Fruit fly (Drosophila melanogaster) whole organism, prepupa: ENCODE measurements around the gene Mvd.

Source experiments
- Blimp-1 ChIP-seq: fragments of 200-800 bp; sonication (Bioruptor generic); optimal IDR thresholded peaks from 3 replicates; lab custom pipeline; 2017; ENCODE audit warnings: missing biosample characterization, missing genetic modification characterization, mild to moderate bottlenecking, moderate library complexity, missing genetic modification reagents
- CG10669 ChIP-seq: fragments of 200-800 bp; sonication (Bioruptor generic); optimal IDR thresholded peaks from 3 replicates; lab custom pipeline; 2018; ENCODE audit warnings: missing biosample characterization, mild to moderate bottlenecking, missing genetic modification characterization, moderate library complexity
- CG11902 ChIP-seq: fragments of 200-800 bp; sonication (Bioruptor generic); optimal IDR thresholded peaks from 3 replicates; lab custom pipeline; 2016; ENCODE audit warnings: missing biosample characterization, missing genetic modification characterization
- CG15336 ChIP-seq: fragments of 200-800 bp; sonication (Bioruptor generic); IDR thresholded peaks from 2 replicates; pipeline ENCODE4 v1.3.6; 2022; ENCODE audit warnings: missing biosample characterization, missing genetic modification characterization
- CG1621 ChIP-seq: fragments of 200-800 bp; sonication (Bioruptor generic); optimal IDR thresholded peaks from 3 replicates; lab custom pipeline; 2018; ENCODE audit warnings: missing biosample characterization, mild to moderate bottlenecking, missing genetic modification characterization
- CG16779 ChIP-seq: fragments of 200-800 bp; sonication (Bioruptor generic); optimal IDR thresholded peaks from 3 replicates; lab custom pipeline; 2017; ENCODE audit warnings: missing biosample characterization, mild to moderate bottlenecking, missing genetic modification characterization
- CG3032 ChIP-seq: fragments of 200-800 bp; optimal IDR thresholded peaks from 2 replicates; lab custom pipeline; 2019; ENCODE audit warnings: missing biosample characterization, mild to moderate bottlenecking, missing genetic modification characterization, moderate library complexity
- CG6163 ChIP-seq: fragments of 200-800 bp; sonication (Bioruptor generic); IDR thresholded peaks from 3 replicates; pipeline ENCODE4 v1.3.6; 2022; ENCODE audit warnings: missing biosample characterization, missing genetic modification characterization
- CG6792 ChIP-seq: fragments of 200-800 bp; sonication (Bioruptor generic); optimal IDR thresholded peaks from 3 replicates; lab custom pipeline; 2016; ENCODE audit warnings: missing biosample characterization, missing genetic modification characterization
- CG6808 ChIP-seq: fragments of 200-800 bp; sonication (Bioruptor generic); optimal IDR thresholded peaks from 3 replicates; lab custom pipeline; 2017; ENCODE audit warnings: missing biosample characterization, missing genetic modification characterization, mild to moderate bottlenecking, moderate library complexity, missing genetic modification reagents
- CG6854 ChIP-seq: fragments of 200-800 bp; sonication (Bioruptor generic); optimal IDR thresholded peaks from 2 replicates; lab custom pipeline; 2017; ENCODE audit warnings: missing biosample characterization, mild to moderate bottlenecking, missing genetic modification characterization
- CG7368 ChIP-seq: fragments of 200-800 bp; sonication (Bioruptor generic); optimal IDR thresholded peaks from 3 replicates; lab custom pipeline; 2016; ENCODE audit warnings: missing biosample characterization, missing genetic modification characterization
- CG8119 ChIP-seq: fragments of 200-800 bp; sonication (Bioruptor generic); IDR thresholded peaks from 3 replicates; pipeline ENCODE4 v1.3.6; 2022; ENCODE audit warnings: missing biosample characterization, missing genetic modification characterization
- CG8319 ChIP-seq: fragments of 200-800 bp; sonication (Bioruptor generic); optimal IDR thresholded peaks from 3 replicates; lab custom pipeline; 2016; ENCODE audit warnings: missing biosample characterization, missing genetic modification characterization
- CG9139 ChIP-seq: fragments of 200-800 bp; sonication (Bioruptor generic); optimal IDR thresholded peaks from 3 replicates; lab custom pipeline; 2017; ENCODE audit warnings: missing biosample characterization, mild to moderate bottlenecking, missing genetic modification characterization
- Eip75B ChIP-seq: fragments of 200-800 bp; sonication (Bioruptor generic); optimal IDR thresholded peaks from 3 replicates; lab custom pipeline; 2016; ENCODE audit warnings: missing biosample characterization, missing genetic modification characterization
- Ets21C ChIP-seq: fragments of 200-800 bp; sonication (Bioruptor generic); optimal IDR thresholded peaks from 3 replicates; lab custom pipeline; 2016; ENCODE audit warnings: missing biosample characterization, missing genetic modification characterization
- Ets96B ChIP-seq: fragments of 200-800 bp; optimal IDR thresholded peaks from 2 replicates; lab custom pipeline; 2019; ENCODE audit warnings: missing biosample characterization, mild to moderate bottlenecking, missing genetic modification characterization, moderate library complexity
- Hr39 ChIP-seq: fragments of 200-800 bp; sonication (Bioruptor generic); optimal IDR thresholded peaks from 2 replicates; lab custom pipeline; 2016; ENCODE audit warnings: missing biosample characterization, missing genetic modification characterization
- Hr4 ChIP-seq: fragments of 200-800 bp; sonication (Bioruptor generic); optimal IDR thresholded peaks from 3 replicates; lab custom pipeline; 2016; ENCODE audit warnings: missing biosample characterization, missing genetic modification characterization
- Lpt ChIP-seq: fragments of 200-800 bp; sonication (Bioruptor generic); optimal IDR thresholded peaks from 3 replicates; lab custom pipeline; 2016; ENCODE audit warnings: missing biosample characterization, missing genetic modification characterization
- Met ChIP-seq: fragments of 200-800 bp; sonication (Bioruptor generic); optimal IDR thresholded peaks from 3 replicates; lab custom pipeline; 2016; ENCODE audit warnings: missing biosample characterization, missing genetic modification characterization
- OdsH ChIP-seq: fragments of 200-800 bp; sonication (Bioruptor generic); optimal IDR thresholded peaks from 3 replicates; lab custom pipeline; 2016; ENCODE audit warnings: missing biosample characterization, missing genetic modification characterization
- Sox102F ChIP-seq: fragments of 200-800 bp; sonication (Bioruptor generic); optimal IDR thresholded peaks from 2 replicates; lab custom pipeline; 2016; ENCODE audit warnings: missing biosample characterization, mild to moderate bottlenecking, missing genetic modification characterization
- Sox14 ChIP-seq: fragments of 200-800 bp; sonication (Bioruptor generic); optimal IDR thresholded peaks from 3 replicates; lab custom pipeline; 2016; ENCODE audit warnings: missing biosample characterization, missing genetic modification characterization
- Sox15 ChIP-seq: fragments of 200-800 bp; sonication (Bioruptor generic); optimal IDR thresholded peaks from 3 replicates; lab custom pipeline; 2016; ENCODE audit warnings: missing biosample characterization, missing genetic modification characterization
- achi ChIP-seq: fragments of 200-800 bp; sonication (Bioruptor generic); optimal IDR thresholded peaks from 3 replicates; lab custom pipeline; 2016; ENCODE audit warnings: missing biosample characterization, missing genetic modification characterization
- acj6 ChIP-seq: fragments of 200-800 bp; sonication (Bioruptor generic); optimal IDR thresholded peaks from 3 replicates; lab custom pipeline; 2016; ENCODE audit warnings: missing biosample characterization, missing genetic modification characterization
- cyc ChIP-seq: fragments of 200-800 bp; sonication (Bioruptor generic); optimal IDR thresholded peaks from 3 replicates; lab custom pipeline; 2016; ENCODE audit warnings: missing biosample characterization, missing genetic modification characterization
- dac ChIP-seq: fragments of 200-800 bp; sonication (Bioruptor generic); optimal IDR thresholded peaks from 2 replicates; lab custom pipeline; 2017; ENCODE audit warnings: missing biosample characterization, mild to moderate bottlenecking, missing genetic modification characterization
- dsx ChIP-seq: fragments of 200-800 bp; optimal IDR thresholded peaks from 3 replicates; lab custom pipeline; 2019; ENCODE audit warnings: missing biosample characterization, mild to moderate bottlenecking, missing genetic modification characterization, moderate library complexity; ENCODE audit not compliant: poor library complexity, severe bottlenecking
- eg ChIP-seq: fragments of 200-800 bp; sonication (Bioruptor generic); IDR thresholded peaks from 3 replicates; pipeline ENCODE4 v1.3.6; 2022; ENCODE audit warnings: missing biosample characterization, missing genetic modification characterization
- esn ChIP-seq: fragments of 200-800 bp; sonication (Bioruptor generic); optimal IDR thresholded peaks from 2 replicates; lab custom pipeline; 2016; ENCODE audit warnings: missing biosample characterization, mild to moderate bottlenecking, missing genetic modification characterization, moderate library complexity
- fd85E ChIP-seq: fragments of 200-800 bp; sonication (Bioruptor generic); optimal IDR thresholded peaks from 3 replicates; lab custom pipeline; 2016; ENCODE audit warnings: missing biosample characterization, missing genetic modification characterization
- fkh ChIP-seq: fragments of 200-800 bp; sonication (Bioruptor generic); optimal IDR thresholded peaks from 3 replicates; lab custom pipeline; 2017; ENCODE audit warnings: missing biosample characterization, mild to moderate bottlenecking, missing genetic modification characterization, moderate library complexity
- lz ChIP-seq: fragments of 200-800 bp; sonication (Bioruptor generic); optimal IDR thresholded peaks from 3 replicates; lab custom pipeline; 2016; ENCODE audit warnings: missing biosample characterization, missing genetic modification characterization
- pdm3 ChIP-seq: fragments of 200-800 bp; sonication (Bioruptor generic); optimal IDR thresholded peaks from 3 replicates; lab custom pipeline; 2016; ENCODE audit warnings: missing biosample characterization, missing genetic modification characterization
- svp ChIP-seq: fragments of 200-800 bp; sonication (Bioruptor generic); peaks from one replicate; lab custom pipeline; 2016; ENCODE audit warnings: missing biosample characterization, missing genetic modification characterization
- topi ChIP-seq: fragments of 200-800 bp; sonication (Bioruptor generic); optimal IDR thresholded peaks from 3 replicates; lab custom pipeline; 2016; ENCODE audit warnings: missing biosample characterization, missing genetic modification characterization
- vri ChIP-seq: fragments of 200-800 bp; sonication (Bioruptor generic); optimal IDR thresholded peaks from 3 replicates; lab custom pipeline; 2016; ENCODE audit warnings: missing biosample characterization, mild to moderate bottlenecking, missing genetic modification characterization

Gene Mvd

dm6 chrX:15785429-15786239 lies 36.7 kb downstream of the Mvd start, which contains the start of the genes Paf-AHalpha and mRpS30:
Paf-AHalpha (minus strand) TSS chrX:15785583.
mRpS30 (plus strand) TSS chrX:15786047.
- TF ChIP-seq dac (GFP tag; lab: Kevin White, UChicago): no peak
- no peak for TF ChIP-seq Hr4
- TF ChIP-seq Sox102F (GFP tag; lab: Kevin White, UChicago): no peak
- no peak for TF ChIP-seq dsx (GFP tag; lab: Kevin White, UChicago)
- TF ChIP-seq CG8319 (GFP tag; lab: Kevin White, UChicago): no peak
- TF ChIP-seq Hr39 (GFP tag; lab: Kevin White, UChicago): no peak
- TF ChIP-seq Ets21C (GFP tag; lab: Kevin White, UChicago): no peak
- no peak for TF ChIP-seq Lpt (GFP tag; lab: Kevin White, UChicago)
- TF ChIP-seq eg (GFP tag; lab: Robert Waterston, UW): no peak
- TF ChIP-seq achi: peak; percentile 25
- no peak for TF ChIP-seq Ets96B
- no peak for TF ChIP-seq OdsH (GFP tag; lab: Kevin White, UChicago)
- no peak for TF ChIP-seq Met (GFP tag; lab: Kevin White, UChicago)
- TF ChIP-seq Blimp-1 (GFP tag; lab: Kevin White, UChicago): peak; percentile 80
- TF ChIP-seq Sox15 (GFP tag; lab: Kevin White, UChicago): no peak
- TF ChIP-seq CG6854 (GFP tag; lab: Kevin White, UChicago): no peak
- no peak for TF ChIP-seq CG9139 (GFP tag; lab: Kevin White, UChicago)
- no peak for TF ChIP-seq CG16779 (tag; lab: Kevin White, UChicago)
- peak; percentile 94 for TF ChIP-seq vri
- no peak for TF ChIP-seq CG15336
- TF ChIP-seq esn (GFP tag; lab: Kevin White, UChicago): peak; percentile 9
- no peak for TF ChIP-seq CG11902 (GFP tag; lab: Kevin White, UChicago)
- TF ChIP-seq, all 60 proteins: peak for 4

dm6 chrX:15786242-15786641 lies 37.3 kb downstream of the Mvd start:
- no peak for TF ChIP-seq Ets21C (GFP tag; lab: Kevin White, UChicago)
- peak; percentile 11 for TF ChIP-seq CG1621 (tag; lab: Kevin White, UChicago)

- no peak for TF ChIP-seq CG16779 (tag; lab: Kevin White, UChicago)
- no peak for TF ChIP-seq Sox15 (GFP tag; lab: Kevin White, UChicago)
- peak; percentile 40 for TF ChIP-seq vri
- TF ChIP-seq lz (GFP tag; lab: Kevin White, UChicago): peak; percentile 40
- peak; percentile 60 for TF ChIP-seq pdm3
- peak; percentile 29; the same call in 1 of the 3 replicates for TF ChIP-seq CG8119 (GFP tag; lab: Robert Waterston, UW)
- peak; percentile 64 for TF ChIP-seq fkh
- peak; percentile 56 for TF ChIP-seq OdsH (GFP tag; lab: Kevin White, UChicago)
- peak; percentile 47; the same call in 1 of the 3 replicates for TF ChIP-seq eg (GFP tag; lab: Robert Waterston, UW)
- peak; percentile 34 for TF ChIP-seq fd85E (GFP tag; lab: Kevin White, UChicago)
- peak; percentile 74 for TF ChIP-seq CG7368
- TF ChIP-seq Ets21C (GFP tag; lab: Kevin White, UChicago): no peak
- TF ChIP-seq CG6163 (GFP tag; lab: Robert Waterston, UW): peak; percentile 34; the same call in 2 of the 3 replicates
- TF ChIP-seq topi (GFP tag; lab: Kevin White, UChicago): peak; percentile 46
- peak; percentile 8 for TF ChIP-seq cyc (GFP tag; lab: Kevin White, UChicago)
- peak; percentile 76 for TF ChIP-seq CG10669 (GFP tag; lab: Kevin White, UChicago)
- TF ChIP-seq svp (GFP tag; lab: Kevin White, UChicago): no peak
- TF ChIP-seq achi: peak; percentile 31
- TF ChIP-seq Eip75B (GFP tag; lab: Kevin White, UChicago): peak; percentile 40
- TF ChIP-seq Hr39 (GFP tag; lab: Kevin White, UChicago): no peak
- TF ChIP-seq CG15336: no peak
- no peak for TF ChIP-seq Met (GFP tag; lab: Kevin White, UChicago)
- peak; percentile 62 for TF ChIP-seq CG6792 (GFP tag; lab: Kevin White, UChicago)
- peak; percentile 22 for TF ChIP-seq CG8319 (GFP tag; lab: Kevin White, UChicago)
- TF ChIP-seq CG11902 (GFP tag; lab: Kevin White, UChicago): no peak
- TF ChIP-seq CG6808 (GFP tag; lab: Kevin White, UChicago): peak; percentile 79
- no peak for TF ChIP-seq Sox14 (GFP tag; lab: Kevin White, UChicago)
- peak; percentile 69 for TF ChIP-seq CG9139 (GFP tag; lab: Kevin White, UChicago)
- TF ChIP-seq acj6 (GFP tag; lab: Kevin White, UChicago): peak; percentile 46
- peak; percentile 34 for TF ChIP-seq Blimp-1 (GFP tag; lab: Kevin White, UChicago)
- TF ChIP-seq Lpt (GFP tag; lab: Kevin White, UChicago): no peak
- peak; percentile 54 for TF ChIP-seq esn (GFP tag; lab: Kevin White, UChicago)
- no peak for TF ChIP-seq Hr4
- TF ChIP-seq CG3032: peak; percentile 48
These were observed 39.5 kb downstream of the Mvd start, which contains the start of gene Rhp for dm6 chrX:15788235-15789187. Rhp (plus strand) TSS chrX:15788897.
